Worm (Caenorhabditis elegans): ENCODE results near the gene pbo-6.

The pbo-6 gene

ce11 chrX:17392182-17392581 lies 36.7 kb upstream of the pbo-6 start (continued):
- TF ChIP-seq hlh-17 (GFP tag; optimal IDR thresholded peaks at IDR 0.05; ENCODE audit: borderline replicate concordance), result no peak
- TF ChIP-seq ama-1 (optimal IDR thresholded peaks at IDR 0.05), result no peak
- TF ChIP-seq snu-23 (GFP tag; optimal IDR thresholded peaks at IDR 0.05), result peak; percentile 86
- peak; percentile 70 for TF ChIP-seq xbp-1 (tag; optimal IDR thresholded peaks at IDR 0.05)
- TF ChIP-seq sptf-1 (tag; optimal IDR thresholded peaks at IDR 0.05), result no peak
- peak; percentile 69 for TF ChIP-seq blmp-1 (tag; optimal IDR thresholded peaks at IDR 0.05)
- TF ChIP-seq jun-1 (tag; optimal IDR thresholded peaks at IDR 0.05), result peak; percentile 22
- TF ChIP-seq tbx-2 (tag; optimal IDR thresholded peaks at IDR 0.05), result peak; percentile 70
- TF ChIP-seq lin-13 (GFP tag; optimal IDR thresholded peaks at IDR 0.05), result peak; percentile 37
- TF ChIP-seq pqm-1 (tag; optimal IDR thresholded peaks at IDR 0.05), result no peak
- TF ChIP-seq mdl-1 (tag; optimal IDR thresholded peaks at IDR 0.05), result peak in 1 of 2 experiments; percentile 56
- peak; percentile 87 for TF ChIP-seq nhr-20 (tag; optimal IDR thresholded peaks at IDR 0.05)
- peak; percentile 76 for TF ChIP-seq swsn-7 (tag; optimal IDR thresholded peaks at IDR 0.05)
- TF ChIP-seq tlp-1 (tag; optimal IDR thresholded peaks at IDR 0.05), result no peak
- no peak for TF ChIP-seq nhr-12 (tag; optimal IDR thresholded peaks at IDR 0.05)
- peak; percentile 70 for TF ChIP-seq skn-1 (tag; optimal IDR thresholded peaks at IDR 0.05)
- TF ChIP-seq zip-4 (GFP tag; optimal IDR thresholded peaks at IDR 0.05), result no peak
- peak; percentile 46 for TF ChIP-seq F16B12.6 (tag; optimal IDR thresholded peaks at IDR 0.05)
- TF ChIP-seq nhr-47 (tag; optimal IDR thresholded peaks at IDR 0.05), result peak; percentile 78
- TF ChIP-seq ztf-4 (tag; optimal IDR thresholded peaks at IDR 0.05), result peak; percentile 41
- TF ChIP-seq unc-98 (GFP tag; IDR thresholded peaks at IDR 0.05), result no peak
- no peak for TF ChIP-seq pax-3 (tag; optimal IDR thresholded peaks at IDR 0.05)
- TF ChIP-seq egl-13 (tag; optimal IDR thresholded peaks at IDR 0.05), result peak; percentile 17
- TF ChIP-seq mep-1 (tag; optimal IDR thresholded peaks at IDR 0.05), result peak; percentile 79
- TF ChIP-seq elt-2 (tag; optimal IDR thresholded peaks at IDR 0.05), result no peak
- peak; percentile 54 to 78 for TF ChIP-seq lsy-2 (tag; optimal IDR thresholded peaks at IDR 0.05)
- peak; percentile 84 for TF ChIP-seq C16A3.4 (tag; optimal IDR thresholded peaks at IDR 0.05)
- no peak for TF ChIP-seq fkh-4 (tag; optimal IDR thresholded peaks at IDR 0.05; ENCODE audit: borderline replicate concordance)
- no peak for TF ChIP-seq nhr-77 (tag; optimal IDR thresholded peaks at IDR 0.05)
- peak in 1 of 2 experiments; percentile 5 for TF ChIP-seq egl-27 (tag; optimal IDR thresholded peaks at IDR 0.05)
- TF ChIP-seq lir-3 (tag; optimal IDR thresholded peaks at IDR 0.05; ENCODE audit: poor library complexity), result peak; percentile 17
- TF ChIP-seq irx-1 (tag; optimal IDR thresholded peaks at IDR 0.05), result peak; percentile 16
- no peak for TF ChIP-seq ces-1 (GFP tag; optimal IDR thresholded peaks at IDR 0.05)
- no peak for TF ChIP-seq sup-37 (GFP tag; optimal IDR thresholded peaks at IDR 0.05)
- no peak for TF ChIP-seq nhr-76 (tag; optimal IDR thresholded peaks at IDR 0.05)
- peak; percentile 36 for TF ChIP-seq unc-86 (tag; optimal IDR thresholded peaks at IDR 0.05)
- TF ChIP-seq nhr-71 (tag; optimal IDR thresholded peaks at IDR 0.05), result peak; percentile 84
- no peak for TF ChIP-seq fkh-10 (GFP tag; optimal IDR thresholded peaks at IDR 0.05)
- no peak for TF ChIP-seq vab-15 (tag; optimal IDR thresholded peaks at IDR 0.05)
- peak; percentile 45 for TF ChIP-seq snpc-4 (tag; optimal IDR thresholded peaks at IDR 0.05)
- no peak for TF ChIP-seq unc-30 (tag; optimal IDR thresholded peaks at IDR 0.05)
- TF ChIP-seq dsc-1 (tag; optimal IDR thresholded peaks at IDR 0.05), result peak; percentile 63
- no peak for TF ChIP-seq nhr-84 (tag; optimal IDR thresholded peaks at IDR 0.05)
- no peak for TF ChIP-seq nhr-28 (tag; optimal IDR thresholded peaks at IDR 0.05)
- peak; percentile 8 for TF ChIP-seq fkh-8 (tag; optimal IDR thresholded peaks at IDR 0.05)
- peak; percentile 83 for TF ChIP-seq rnt-1 (tag; optimal IDR thresholded peaks at IDR 0.05)
- TF ChIP-seq ceh-88 (GFP tag; IDR thresholded peaks at IDR 0.05), result no peak; the same call in 1 of the 2 replicates
- peak in 3 of 6 experiments; percentile 19 to 38 (median 25) for TF ChIP-seq elt-3 (tag; optimal IDR thresholded peaks at IDR 0.05)
- TF ChIP-seq ets-5 (GFP tag; IDR thresholded peaks at IDR 0.05), result no peak

Measured in whole organism, L1 larva.